Fruit fly (Drosophila melanogaster) whole organism: ENCODE results near the gene CG44085.

Experiments
- EcR ChIP-seq, 2 experiments: fragments of >200 bp; optimal IDR thresholded peaks; 2 replicates each; lab custom pipeline; 2017; ENCODE audit warnings: missing biosample characterization in 2 of 2, missing genetic modification characterization in 2 of 2, missing genetic modification reagents in 2 of 2
- psq ChIP-seq: fragments of >200 bp; optimal IDR thresholded peaks from 2 replicates; lab custom pipeline; 2017
- usp ChIP-seq: fragments of >200 bp; optimal IDR thresholded peaks from 2 replicates; lab custom pipeline; 2017; ENCODE audit warnings: missing biosample characterization, missing genetic modification characterization, mixed read lengths

dm6 chr2L:13296703-13297230 is 36.0 kb downstream of the CG44085 start:
- TF ChIP-seq psq (lab: Kevin White, UChicago) (no peak), EcR (GFP tag; optimal IDR thresholded peaks at IDR 0.05; lab: Kevin White, UChicago) (no peak), usp (GFP tag; lab: Kevin White, UChicago) (no peak)
